Fruit fly (Drosophila melanogaster): Measurements from ENCODE around the gene Rev1.

Gene Rev1

DNA sequence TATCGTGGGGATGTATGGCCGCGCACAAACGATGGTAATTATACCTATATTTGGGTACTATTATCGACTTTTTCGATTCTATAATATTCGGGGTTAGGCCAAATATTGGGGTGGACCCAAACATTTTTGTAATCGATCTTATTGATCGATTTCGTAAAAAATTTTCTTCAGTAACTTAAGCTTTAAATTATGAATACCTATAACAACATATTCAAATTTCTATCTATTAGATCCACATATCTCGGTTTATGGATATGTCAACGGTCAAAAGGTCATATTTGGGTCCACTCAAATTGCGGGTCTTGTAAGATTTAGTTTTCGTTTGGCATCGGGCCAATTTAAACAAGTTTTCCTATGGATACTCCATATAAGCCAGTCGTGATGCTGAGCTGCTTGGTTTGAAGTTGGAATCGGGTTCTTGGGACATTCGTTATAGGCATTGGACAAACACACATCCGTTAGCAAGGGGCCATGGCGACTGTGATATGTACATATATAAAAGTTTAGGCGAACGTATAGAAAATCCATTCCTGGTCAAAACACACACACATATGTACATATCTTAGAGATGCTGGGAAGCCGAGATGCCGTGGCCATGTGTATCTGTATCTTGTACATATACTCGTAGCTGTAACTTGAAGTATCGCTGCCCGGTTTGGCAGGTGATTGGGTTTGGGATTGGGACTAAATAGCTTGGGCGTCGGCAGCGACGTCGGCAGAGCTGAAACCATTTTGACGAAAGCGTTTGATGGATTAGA, 46.2 kb downstream of the Rev1 start (continued):
- TF ChIP-seq Hr3 (GFP tag; optimal IDR thresholded peaks at IDR 0.05) (no peak), ham (GFP tag; IDR thresholded peaks at IDR 0.05) (no peak), bowl (GFP tag; IDR thresholded peaks at IDR 0.05) (no peak), tll (GFP tag; optimal IDR thresholded peaks at IDR 0.05) (no peak), Asciz (GFP tag; optimal IDR thresholded peaks at IDR 0.05) (peak; percentile 59), CG12071 (GFP tag; optimal IDR thresholded peaks at IDR 0.05) (peak; percentile 61), Lpt (GFP tag; optimal IDR thresholded peaks at IDR 0.05) (no peak), crp (GFP tag; optimal IDR thresholded peaks at IDR 0.05) (no peak), Dip3 (GFP tag; optimal IDR thresholded peaks at IDR 0.05) (peak; percentile 50), CG34422 (GFP tag; IDR thresholded peaks at IDR 0.05) (0 out of 3 replicates have a peak, but pooled peaks have one; percentile 44), nmo (GFP tag; optimal IDR thresholded peaks at IDR 0.05) (peak; percentile 49), Chrac-16 (GFP tag; optimal IDR thresholded peaks at IDR 0.05) (peak; percentile 42), ems (GFP tag; optimal IDR thresholded peaks at IDR 0.05) (no peak), phol (tag; optimal IDR thresholded peaks at IDR 0.05) (peak; percentile 66), CG11093 (GFP tag; IDR thresholded peaks at IDR 0.05) (no peak), Bdp1 (GFP tag; optimal IDR thresholded peaks at IDR 0.05) (no peak), kni (GFP tag; optimal IDR thresholded peaks at IDR 0.05) (no peak), CG6272 (GFP tag; IDR thresholded peaks at IDR 0.05) (no peak), Sox100B (GFP tag; optimal IDR thresholded peaks at IDR 0.05) (peak; percentile 63), HLHmδ (GFP tag; optimal IDR thresholded peaks at IDR 0.05) (no peak), fu2 (GFP tag; optimal IDR thresholded peaks at IDR 0.05) (no peak), p53 (GFP tag; optimal IDR thresholded peaks at IDR 0.05) (no peak), Atf3 (GFP tag; optimal IDR thresholded peaks at IDR 0.05) (no peak), otp (GFP tag; IDR thresholded peaks at IDR 0.05) (peak; percentile 48; the same call in 1 of the 3 replicates), ab (GFP tag; optimal IDR thresholded peaks at IDR 0.05) (no peak), CG13894 (tag; optimal IDR thresholded peaks at IDR 0.05) (peak; percentile 100), ranshi (GFP tag; IDR thresholded peaks at IDR 0.05) (peak; percentile 76), CG2116 (GFP tag; optimal IDR thresholded peaks at IDR 0.05) (peak; percentile 14), tup (GFP tag; optimal IDR thresholded peaks at IDR 0.05) (no peak), sens-2 (GFP tag; IDR thresholded peaks at IDR 0.05) (0 out of 2 replicates have a peak, but pooled peaks have one; percentile 14), chinmo (GFP tag; IDR thresholded peaks at IDR 0.05; ENCODE audit: partially characterized antibody) (no peak), luna (GFP tag; optimal IDR thresholded peaks at IDR 0.05) (no peak), odd (GFP tag; optimal IDR thresholded peaks at IDR 0.05) (peak; percentile 46), CG32767 (GFP tag; IDR thresholded peaks at IDR 0.05) (no peak), nerfin-2 (GFP tag; IDR thresholded peaks at IDR 0.05; ENCODE audit: partially characterized antibody) (no peak), CG1602 (GFP tag; optimal IDR thresholded peaks at IDR 0.05) (peak; percentile 9), al (GFP tag; IDR thresholded peaks at IDR 0.05) (peak; percentile 35; the same call in 1 of the 2 replicates), CG16815 (GFP tag; optimal IDR thresholded peaks at IDR 0.05) (peak; percentile 10), Bgb (GFP tag; IDR thresholded peaks at IDR 0.05; ENCODE audit: partially characterized antibody) (no peak), lilli (GFP tag; optimal IDR thresholded peaks at IDR 0.05) (peak; percentile 66), fru (optimal IDR thresholded peaks at IDR 0.05) (no peak), tio (GFP tag; optimal IDR thresholded peaks at IDR 0.05) (no peak), sug (tag; optimal IDR thresholded peaks at IDR 0.05) (peak; percentile 27), dmrt11E (tag; optimal IDR thresholded peaks at IDR 0.05) (peak; percentile 22), CG5953 (GFP tag; IDR thresholded peaks at IDR 0.05) (no peak), sr (GFP tag; IDR thresholded peaks at IDR 0.05) (no peak), CG11696 (GFP tag; IDR thresholded peaks at IDR 0.05) (no peak), Six4 (GFP tag; optimal IDR thresholded peaks at IDR 0.05) (peak; percentile 55), cg (GFP tag; optimal IDR thresholded peaks at IDR 0.05) (no peak), yki (optimal IDR thresholded peaks at IDR 0.05) (no peak)
